Fruit fly (Drosophila melanogaster) whole organism, wandering third instar larva: Measurements from ENCODE around the gene CG5455.

Experiments used
- CrebA ChIP-seq: fragments of 200-800 bp; sonication (Bioruptor generic); optimal IDR thresholded peaks from 2 replicates; lab custom pipeline; 2016; ENCODE audit warnings: missing biosample characterization, mild to moderate bottlenecking, missing genetic modification characterization, borderline replicate concordance
- HLH106 ChIP-seq: fragments of 200-800 bp; optimal IDR thresholded peaks from 3 replicates; lab custom pipeline; 2019; ENCODE audit warnings: missing biosample characterization, mild to moderate bottlenecking, missing genetic modification characterization, moderate library complexity
- Myc ChIP-seq: fragments of >200 bp; optimal IDR thresholded peaks from 2 replicates; lab custom pipeline; 2017
- rgr ChIP-seq: fragments of 200-800 bp; sonication (Bioruptor generic); optimal IDR thresholded peaks from 3 replicates; lab custom pipeline; 2016; ENCODE audit warnings: missing biosample characterization, mild to moderate bottlenecking, missing genetic modification characterization

Gene CG5455

DNA sequence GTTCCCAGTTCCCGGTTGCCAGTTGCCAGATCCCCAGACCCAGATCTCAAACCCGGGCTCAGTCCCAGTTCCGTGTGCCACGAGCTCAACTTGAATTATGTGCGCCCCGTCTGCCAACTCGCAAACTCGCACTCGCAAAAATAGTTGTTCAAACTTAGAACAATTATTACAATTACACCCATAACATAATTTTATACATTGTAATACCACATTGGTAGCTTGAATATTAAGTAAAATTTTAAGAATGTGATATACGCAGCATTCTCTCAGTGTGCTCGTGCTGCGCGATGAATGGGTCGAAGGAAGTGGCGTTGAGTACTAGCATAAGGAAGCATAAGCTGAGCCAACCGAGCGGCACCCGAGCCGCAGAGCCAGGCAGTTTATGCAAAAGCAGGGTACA lies 46.5 kb downstream of the CG5455 start (continued):
- TF ChIP-seq Myc (lab: Kevin White, UChicago): no peak
- peak; percentile 75 for TF ChIP-seq rgr (GFP tag; lab: Kevin White, UChicago)
- TF ChIP-seq HLH106 (tag; lab: Kevin White, UChicago): peak; percentile 74
- no peak for TF ChIP-seq CrebA
